Worm (Caenorhabditis elegans) whole organism, mixed stage, embryonic: ENCODE measurements around the gene Y43F8B.17.
A peak's percentile ranks its signal among the peaks of the same experiment; 100 is the strongest.

Experiments used
- M03D4.4 ChIP-seq: sonication (generic microtip); optimal IDR thresholded peaks from 2 replicates; lab custom pipeline; 2017; ENCODE audit warnings: mild to moderate bottlenecking, missing genetic modification characterization, missing compliant biosample characterization
- bed-3 ChIP-seq: fragments of 200-800 bp; sonication (Bioruptor generic); optimal IDR thresholded peaks from 3 replicates; lab custom pipeline; 2018; ENCODE audit warnings: mild to moderate bottlenecking, missing genetic modification characterization, moderate library complexity, missing compliant biosample characterization
- ceh-39 ChIP-seq: fragments of 150-350 bp; optimal IDR thresholded peaks from 2 replicates; lab custom pipeline; 2014; ENCODE audit warnings: missing biosample characterization, missing genetic modification characterization
- ceh-43 ChIP-seq: fragments of 200-800 bp; sonication (Bioruptor generic); optimal IDR thresholded peaks from 2 replicates; lab custom pipeline; 2018; ENCODE audit warnings: mild to moderate bottlenecking, missing genetic modification characterization, moderate library complexity, missing compliant biosample characterization
- ceh-83 ChIP-seq: fragments of 200-800 bp; sonication (Bioruptor generic); optimal IDR thresholded peaks from 2 replicates; lab custom pipeline; 2018; ENCODE audit warnings: mild to moderate bottlenecking, missing genetic modification characterization, missing compliant biosample characterization
- ces-1 ChIP-seq: fragments of 150-350 bp; optimal IDR thresholded peaks from 2 replicates; lab custom pipeline; 2014; ENCODE audit warnings: missing biosample characterization, missing genetic modification reagents, missing genetic modification characterization
- drap-1 ChIP-seq: fragments of 200-800 bp; sonication (Bioruptor generic); optimal IDR thresholded peaks from 3 replicates; lab custom pipeline; 2018; ENCODE audit warnings: mild to moderate bottlenecking, missing genetic modification characterization, missing compliant biosample characterization
- elt-1 ChIP-seq: sonication (generic microtip); optimal IDR thresholded peaks from 2 replicates; lab custom pipeline; 2017; ENCODE audit warnings: missing genetic modification characterization, mild to moderate bottlenecking, missing compliant biosample characterization, antibody characterized with exemption, moderate library complexity, borderline replicate concordance; ENCODE audit not compliant: insufficient read depth
- flh-1 ChIP-seq: fragments of 200-800 bp; sonication (Bioruptor generic); optimal IDR thresholded peaks from 2 replicates; lab custom pipeline; 2018; ENCODE audit warnings: mild to moderate bottlenecking, missing genetic modification characterization, moderate library complexity, missing compliant biosample characterization
- ham-2 ChIP-seq: fragments of 200-800 bp; sonication (Bioruptor generic); optimal IDR thresholded peaks from 2 replicates; lab custom pipeline; 2018; ENCODE audit warnings: mild to moderate bottlenecking, missing genetic modification characterization, missing compliant biosample characterization
- lsy-2 ChIP-seq: fragments of 150-350 bp; optimal IDR thresholded peaks from 2 replicates; lab custom pipeline; 2014; ENCODE audit warnings: missing biosample characterization, missing genetic modification characterization
- mab-5 ChIP-seq: fragments of 150-350 bp; optimal IDR thresholded peaks from 2 replicates; lab custom pipeline; 2014; ENCODE audit warnings: missing biosample characterization, missing genetic modification characterization
- mep-1 ChIP-seq: fragments of 150-350 bp; optimal IDR thresholded peaks from 2 replicates; lab custom pipeline; 2017; ENCODE audit warnings: missing biosample characterization, missing genetic modification reagents, missing genetic modification characterization, inconsistent platforms
- mls-2 ChIP-seq: sonication (generic microtip); optimal IDR thresholded peaks from 2 replicates; lab custom pipeline; 2016; ENCODE audit warnings: mild to moderate bottlenecking, missing genetic modification characterization, moderate library complexity, missing compliant biosample characterization
- nhr-12 ChIP-seq: fragments of 150-350 bp; optimal IDR thresholded peaks from 2 replicates; lab custom pipeline; 2014; ENCODE audit warnings: missing biosample characterization, missing genetic modification characterization
- nhr-2 ChIP-seq: fragments of 150-350 bp; optimal IDR thresholded peaks from 2 replicates; lab custom pipeline; 2014; ENCODE audit warnings: missing biosample characterization, missing genetic modification characterization
- nhr-28 ChIP-seq: fragments of 150-350 bp; optimal IDR thresholded peaks from 2 replicates; lab custom pipeline; 2014; ENCODE audit warnings: missing biosample characterization, missing genetic modification characterization
- nhr-76 ChIP-seq: sonication (generic microtip); optimal IDR thresholded peaks from 2 replicates; lab custom pipeline; 2017; ENCODE audit warnings: missing biosample characterization, missing genetic modification characterization
- pha-4 ChIP-seq: fragments of 150-350 bp; optimal IDR thresholded peaks from 2 replicates; lab custom pipeline; 2018; ENCODE audit warnings: missing biosample characterization, missing genetic modification reagents, missing genetic modification characterization
- sem-2 ChIP-seq: fragments of 200-800 bp; sonication (Bioruptor generic); optimal IDR thresholded peaks from 2 replicates; lab custom pipeline; 2018; ENCODE audit warnings: mild to moderate bottlenecking, missing genetic modification characterization, missing compliant biosample characterization
- snpc-4 ChIP-seq: fragments of 150-350 bp; optimal IDR thresholded peaks from 2 replicates; lab custom pipeline; 2014; ENCODE audit warnings: missing biosample characterization, missing genetic modification characterization
- sptf-1 ChIP-seq: sonication (generic microtip); optimal IDR thresholded peaks from 2 replicates; lab custom pipeline; 2017; ENCODE audit warnings: mild to moderate bottlenecking, missing genetic modification characterization, moderate library complexity, missing compliant biosample characterization
- tbx-8 ChIP-seq: fragments of 200-800 bp; sonication (Bioruptor generic); optimal IDR thresholded peaks from 2 replicates; lab custom pipeline; 2018; ENCODE audit warnings: mild to moderate bottlenecking, missing genetic modification characterization, moderate library complexity, missing compliant biosample characterization
- unc-120 ChIP-seq: sonication (generic microtip); optimal IDR thresholded peaks from 2 replicates; lab custom pipeline; 2017; ENCODE audit warnings: missing genetic modification characterization, missing compliant biosample characterization; ENCODE audit not compliant: poor library complexity, severe bottlenecking
- unc-62 ChIP-seq: fragments of 150-350 bp; optimal IDR thresholded peaks from 2 replicates; lab custom pipeline; 2014; ENCODE audit warnings: missing biosample characterization, missing genetic modification reagents, missing genetic modification characterization
- zip-8 ChIP-seq: fragments of 150-350 bp; optimal IDR thresholded peaks from 2 replicates; lab custom pipeline; 2014; ENCODE audit warnings: missing biosample characterization, missing genetic modification characterization
- ztf-11 ChIP-seq: fragments of 150-350 bp; optimal IDR thresholded peaks from 2 replicates; lab custom pipeline; 2014; ENCODE audit warnings: missing biosample characterization, missing genetic modification characterization

The Y43F8B.17 gene

ce11 chrV:19490461-19490860, 5.9 kb downstream of the Y43F8B.17 start, which contains the start of gene Y43F8B.7:
Gene Y43F8B.7, plus strand, starts transcription at chrV:19490761.
- TF ChIP-seq nhr-12 (tag; lab: Kevin White, UChicago) (no peak), sem-2 (GFP tag; lab: Kevin White, UChicago) (no peak), ceh-39 (tag; lab: Kevin White, UChicago) (no peak), ham-2 (GFP tag; lab: Kevin White, UChicago) (no peak), ceh-43 (no peak), mls-2 (tag; lab: Kevin White, UChicago) (no peak), sptf-1 (tag; lab: Kevin White, UChicago) (no peak), nhr-2 (tag; lab: Kevin White, UChicago) (no peak), flh-1 (GFP tag; lab: Kevin White, UChicago) (no peak), unc-120 (tag; lab: Kevin White, UChicago) (no peak), drap-1 (GFP tag; lab: Kevin White, UChicago) (no peak)

- TF ChIP-seq ces-1 (GFP tag; lab: Kevin White, UChicago) (no peak), unc-62 (GFP tag; lab: Kevin White, UChicago) (no peak), tbx-8 (GFP tag; lab: Kevin White, UChicago) (no peak), unc-120 (tag; lab: Kevin White, UChicago) (no peak), elt-1 (tag; lab: Kevin White, UChicago) (no peak), lsy-2 (no peak), mls-2 (tag; lab: Kevin White, UChicago) (no peak), nhr-28 (tag; lab: Kevin White, UChicago) (no peak), nhr-12 (tag; lab: Kevin White, UChicago) (no peak)
Measured at ce11 chrV:19491302-19491701, 6.8 kb downstream of the Y43F8B.17 start, which contains the start of gene Y43F8B.29. Gene Y43F8B.29, plus strand, starts transcription at chrV:19491602.

- no peak for TF ChIP-seq mep-1
- no peak for TF ChIP-seq ham-2 (GFP tag; lab: Kevin White, UChicago)
- no peak for TF ChIP-seq zip-8 (tag; lab: Kevin White, UChicago)
- TF ChIP-seq nhr-76 (tag; lab: Kevin White, UChicago), result no peak
- TF ChIP-seq drap-1 (GFP tag; lab: Kevin White, UChicago), result peak; percentile 8
- no peak for TF ChIP-seq ztf-11
- TF ChIP-seq mls-2 (tag; lab: Kevin White, UChicago), result no peak
Measured at ce11 chrV:19495145-19495544, 10.6 kb downstream of the Y43F8B.17 start.

ce11 chrV:19495587-19495986, 11.1 kb downstream of the Y43F8B.17 start, which contains the start of gene scl-21:
Gene scl-21, minus strand, starts transcription at chrV:19495687.
- no peak for TF ChIP-seq sem-2 (GFP tag; lab: Kevin White, UChicago)
- TF ChIP-seq nhr-2 (tag; lab: Kevin White, UChicago), result no peak
- no peak for TF ChIP-seq unc-120 (tag; lab: Kevin White, UChicago)
- no peak for TF ChIP-seq tbx-8 (GFP tag; lab: Kevin White, UChicago)

- TF ChIP-seq nhr-76 (tag; lab: Kevin White, UChicago) (no peak), mab-5 (no peak), bed-3 (GFP tag; lab: Kevin White, UChicago) (no peak), ceh-39 (tag; lab: Kevin White, UChicago) (no peak), flh-1 (GFP tag; lab: Kevin White, UChicago) (no peak), snpc-4 (no peak), pha-4 (no peak), nhr-28 (tag; lab: Kevin White, UChicago) (no peak)
Measured at ce11 chrV:19497087-19497486, 12.6 kb downstream of the Y43F8B.17 start.

ce11 chrV:19501389-19501788, 16.9 kb downstream of the Y43F8B.17 start:
- TF ChIP-seq ces-1 (GFP tag; lab: Kevin White, UChicago), result no peak
- TF ChIP-seq mep-1, result no peak
- TF ChIP-seq ceh-83 (GFP tag; lab: Kevin White, UChicago), result no peak
- TF ChIP-seq mab-5, result no peak
- TF ChIP-seq M03D4.4, result no peak
- no peak for TF ChIP-seq nhr-28 (tag; lab: Kevin White, UChicago)
- no peak for TF ChIP-seq ztf-11
- TF ChIP-seq nhr-12 (tag; lab: Kevin White, UChicago), result no peak
- TF ChIP-seq ceh-43, result no peak
- TF ChIP-seq nhr-76 (tag; lab: Kevin White, UChicago), result no peak
